Worm (Caenorhabditis elegans) whole organism, L1 larva: ENCODE data around the gene pho-10.

Experiments
- dpl-1 ChIP-seq, 3 experiments: fragments of 150-350 bp in 2 of 3; sonication (generic microtip) in 1 of 3; optimal IDR thresholded peaks; 2 replicates each; lab custom pipeline; 2014 to 2017; ENCODE audit warnings: missing biosample characterization in 3 of 3, missing genetic modification characterization in 3 of 3, missing genetic modification reagents in 3 of 3
- isw-1 ChIP-seq: fragments of 200-800 bp; sonication (Bioruptor generic); IDR thresholded peaks from 2 replicates; pipeline ENCODE4 v1.3.6; 2022; ENCODE audit warnings: missing genetic modification characterization, missing compliant biosample characterization
- lsy-2 ChIP-seq, 2 experiments: fragments of 150-350 bp; optimal IDR thresholded peaks; 2 replicates each; lab custom pipeline; 2014; ENCODE audit warnings: missing biosample characterization in 2 of 2, missing genetic modification characterization in 2 of 2
- nhr-11 ChIP-seq: fragments of 150-350 bp; optimal IDR thresholded peaks from 2 replicates; lab custom pipeline; 2014; ENCODE audit warnings: missing biosample characterization, missing genetic modification characterization
- nhr-77 ChIP-seq: fragments of 150-350 bp; optimal IDR thresholded peaks from 2 replicates; lab custom pipeline; 2014; ENCODE audit warnings: missing biosample characterization, missing genetic modification characterization
- ztf-4 ChIP-seq: fragments of 150-350 bp; optimal IDR thresholded peaks from 2 replicates; lab custom pipeline; 2014; ENCODE audit warnings: missing biosample characterization, missing genetic modification characterization

DNA sequence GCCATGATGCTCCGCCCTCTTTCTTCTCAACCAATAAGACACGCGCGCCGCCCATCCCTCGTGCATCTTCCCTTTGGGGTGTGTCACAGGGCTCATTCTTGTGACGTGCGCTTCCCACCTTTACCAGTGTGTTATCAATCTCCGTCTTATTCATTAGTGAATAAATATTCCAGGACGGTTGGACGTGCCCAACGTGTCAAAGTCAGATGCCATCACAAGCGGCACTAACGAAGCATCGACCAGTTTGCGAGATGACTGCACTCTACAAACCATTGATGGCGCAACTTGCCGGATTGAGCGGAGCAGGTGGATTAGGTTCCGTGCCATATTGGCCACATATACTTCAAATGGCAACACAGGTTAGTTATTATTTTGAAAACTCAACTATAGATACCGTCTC lies 39.8 kb upstream of the pho-10 start:
- no peak for TF ChIP-seq lsy-2 (tag; optimal IDR thresholded peaks at IDR 0.05; lab: Kevin White, UChicago)
- no peak for TF ChIP-seq isw-1
- TF ChIP-seq nhr-11 (tag; lab: Kevin White, UChicago), result no peak
- no peak for TF ChIP-seq nhr-77
- TF ChIP-seq ztf-4 (tag; lab: Kevin White, UChicago), result no peak
- no peak for TF ChIP-seq dpl-1 (GFP tag; optimal IDR thresholded peaks at IDR 0.05; lab: Kevin White, UChicago)
